Fruit fly (Drosophila melanogaster) whole organism, pupa: ENCODE data around the gene CG13794.

ENCODE experiments used
- CG10348 ChIP-seq: fragments of 200-800 bp; sonication (Bioruptor generic); IDR thresholded peaks from 2 replicates; pipeline ENCODE4 v1.3.6; 2022; ENCODE audit warnings: missing biosample characterization, missing genetic modification characterization
- CG12605 ChIP-seq: fragments of 200-800 bp; sonication (Bioruptor generic); IDR thresholded peaks from 2 replicates; pipeline ENCODE4 v1.3.6; 2022; ENCODE audit warnings: missing biosample characterization, missing genetic modification characterization
- CG13204 ChIP-seq: fragments of 200-800 bp; sonication (Bioruptor generic); optimal IDR thresholded peaks from 2 replicates; lab custom pipeline; 2018; ENCODE audit warnings: missing biosample characterization, mild to moderate bottlenecking, missing genetic modification characterization, moderate library complexity
- CG14655 ChIP-seq: fragments of 200-800 bp; sonication (Bioruptor generic); optimal IDR thresholded peaks from 3 replicates; lab custom pipeline; 2017; ENCODE audit warnings: mild to moderate bottlenecking, missing biosample characterization, missing genetic modification reagents, missing genetic modification characterization
- CG15710 ChIP-seq: fragments of 200-800 bp; sonication (Bioruptor generic); optimal IDR thresholded peaks from 2 replicates; lab custom pipeline; 2018; ENCODE audit warnings: missing biosample characterization, mild to moderate bottlenecking, missing genetic modification characterization, moderate library complexity
- CG17806 ChIP-seq: fragments of 200-800 bp; sonication (Bioruptor generic); optimal IDR thresholded peaks from 2 replicates; lab custom pipeline; 2018; ENCODE audit warnings: missing biosample characterization, mild to moderate bottlenecking, missing genetic modification characterization, moderate library complexity
- CG32121 ChIP-seq: fragments of 200-800 bp; sonication (Bioruptor generic); IDR thresholded peaks from 2 replicates; pipeline ENCODE4 v1.3.6; 2022; ENCODE audit warnings: missing biosample characterization, missing genetic modification characterization
- CG34367 ChIP-seq: fragments of 200-800 bp; sonication (Bioruptor generic); optimal IDR thresholded peaks from 2 replicates; lab custom pipeline; 2018; ENCODE audit warnings: missing biosample characterization, mild to moderate bottlenecking, missing genetic modification characterization
- CG4496 ChIP-seq: fragments of 200-800 bp; sonication (Bioruptor generic); IDR thresholded peaks from 3 replicates; pipeline ENCODE4 v1.3.6; 2022; ENCODE audit warnings: missing biosample characterization, missing genetic modification characterization
- CG8159 ChIP-seq: fragments of 200-800 bp; sonication (Bioruptor generic); optimal IDR thresholded peaks from 3 replicates; lab custom pipeline; 2018; ENCODE audit warnings: missing biosample characterization, mild to moderate bottlenecking, missing genetic modification characterization, moderate library complexity
- CG8301 ChIP-seq: fragments of 200-800 bp; sonication (Bioruptor generic); optimal IDR thresholded peaks from 2 replicates; lab custom pipeline; 2018; ENCODE audit warnings: missing biosample characterization, mild to moderate bottlenecking, missing genetic modification characterization
- CG9948 ChIP-seq: fragments of 200-800 bp; sonication (Bioruptor generic); optimal IDR thresholded peaks from 2 replicates; lab custom pipeline; 2018; ENCODE audit warnings: missing biosample characterization, mild to moderate bottlenecking, missing genetic modification characterization, moderate library complexity
- D1 ChIP-seq: fragments of 200-800 bp; sonication (Bioruptor generic); optimal IDR thresholded peaks from 2 replicates; lab custom pipeline; 2018; ENCODE audit warnings: missing biosample characterization, mild to moderate bottlenecking, missing genetic modification characterization, moderate library complexity
- EcR ChIP-seq: fragments of 200-800 bp; sonication (Bioruptor generic); optimal IDR thresholded peaks from 3 replicates; lab custom pipeline; 2019; ENCODE audit warnings: missing biosample characterization, missing genetic modification characterization, mild to moderate bottlenecking, moderate library complexity, missing genetic modification reagents
- Ets98B ChIP-seq: fragments of 200-800 bp; sonication (Bioruptor generic); IDR thresholded peaks from 2 replicates; pipeline ENCODE4 v1.3.6; 2022; ENCODE audit warnings: missing biosample characterization, missing genetic modification characterization
- Pif1A ChIP-seq: fragments of 200-800 bp; sonication (Bioruptor generic); optimal IDR thresholded peaks from 3 replicates; lab custom pipeline; 2016; ENCODE audit warnings: missing biosample characterization, missing genetic modification characterization
- Pif1B ChIP-seq: fragments of 200-800 bp; sonication (Bioruptor generic); optimal IDR thresholded peaks from 3 replicates; lab custom pipeline; 2016; ENCODE audit warnings: missing biosample characterization, missing genetic modification characterization
- Snoo ChIP-seq: fragments of 200-800 bp; sonication (Bioruptor generic); optimal IDR thresholded peaks from 3 replicates; lab custom pipeline; 2017; ENCODE audit warnings: missing biosample characterization, mild to moderate bottlenecking, missing genetic modification characterization, inconsistent platforms
- fd96Ca ChIP-seq: fragments of 200-800 bp; sonication (Bioruptor generic); IDR thresholded peaks from 3 replicates; pipeline ENCODE4 v1.3.6; 2022; ENCODE audit warnings: missing biosample characterization, missing genetic modification characterization
- gl ChIP-seq: fragments of 200-800 bp; sonication (Bioruptor generic); optimal IDR thresholded peaks from 2 replicates; lab custom pipeline; 2018; ENCODE audit warnings: missing biosample characterization, mild to moderate bottlenecking, missing genetic modification characterization
- rn ChIP-seq: fragments of 200-800 bp; sonication (Bioruptor generic); IDR thresholded peaks from 2 replicates; pipeline ENCODE4 v1.3.6; 2022; ENCODE audit warnings: missing biosample characterization, missing genetic modification characterization

The CG13794 gene

dm6 chr2L:7690961-7691360 lies 31.7 kb downstream of the CG13794 start, which contains the start of gene CG18585:
Gene CG18585, minus strand, starts transcription at chr2L:7691061.
- TF ChIP-seq CG15710 (tag; lab: Kevin White, UChicago) (no peak), CG4496 (GFP tag; lab: Robert Waterston, UW) (no peak), CG8159 (tag; lab: Kevin White, UChicago) (no peak), CG32121 (GFP tag; lab: Robert Waterston, UW) (no peak), CG9948 (tag; lab: Kevin White, UChicago) (no peak), CG17806 (no peak), CG12605 (no peak), CG13204 (GFP tag; lab: Kevin White, UChicago) (no peak), EcR (GFP tag; lab: Kevin White, UChicago) (no peak), Snoo (tag; lab: Kevin White, UChicago) (no peak), rn (GFP tag; lab: Robert Waterston, UW) (no peak), CG34367 (tag; lab: Kevin White, UChicago) (no peak), Pif1A (GFP tag; lab: Kevin White, UChicago) (no peak), CG14655 (no peak), Pif1B (GFP tag; lab: Kevin White, UChicago) (no peak), CG8301 (tag; lab: Kevin White, UChicago) (no peak)

- TF ChIP-seq CG17806, result no peak
- TF ChIP-seq CG32121 (GFP tag; lab: Robert Waterston, UW), result no peak
- no peak for TF ChIP-seq CG15710 (tag; lab: Kevin White, UChicago)
- TF ChIP-seq rn (GFP tag; lab: Robert Waterston, UW), result no peak
- no peak for TF ChIP-seq Pif1A (GFP tag; lab: Kevin White, UChicago)
- no peak for TF ChIP-seq CG14655
- no peak for TF ChIP-seq CG9948 (tag; lab: Kevin White, UChicago)
- no peak for TF ChIP-seq Ets98B (GFP tag; lab: Robert Waterston, UW)
- TF ChIP-seq CG12605, result no peak
- TF ChIP-seq Snoo (tag; lab: Kevin White, UChicago), result no peak
- TF ChIP-seq CG8159 (tag; lab: Kevin White, UChicago), result no peak
- TF ChIP-seq fd96Ca (GFP tag; lab: Robert Waterston, UW), result no peak
- TF ChIP-seq, all 21 proteins: peak for 0
Observed at dm6 chr2L:7690449-7690848, 32.2 kb downstream of the CG13794 start.

dm6 chr2L:7685290-7685689 lies 37.3 kb downstream of the CG13794 start:
- TF ChIP-seq gl, result no peak
- TF ChIP-seq Ets98B (GFP tag; lab: Robert Waterston, UW), result no peak
- no peak for TF ChIP-seq Snoo (tag; lab: Kevin White, UChicago)
- TF ChIP-seq CG13204 (GFP tag; lab: Kevin White, UChicago), result no peak
- no peak for TF ChIP-seq CG17806
- no peak for TF ChIP-seq CG12605
- TF ChIP-seq fd96Ca (GFP tag; lab: Robert Waterston, UW), result no peak

dm6 chr2L:7680298-7680697 lies 42.3 kb downstream of the CG13794 start:
- TF ChIP-seq Snoo (tag; lab: Kevin White, UChicago) (no peak), CG17806 (no peak), CG15710 (tag; lab: Kevin White, UChicago) (no peak), CG8301 (tag; lab: Kevin White, UChicago) (no peak), Pif1B (GFP tag; lab: Kevin White, UChicago) (no peak), CG10348 (no peak), Pif1A (GFP tag; lab: Kevin White, UChicago) (no peak), Ets98B (GFP tag; lab: Robert Waterston, UW) (no peak), CG14655 (no peak), CG34367 (tag; lab: Kevin White, UChicago) (no peak), CG4496 (GFP tag; lab: Robert Waterston, UW) (no peak), CG32121 (GFP tag; lab: Robert Waterston, UW) (no peak), CG8159 (tag; lab: Kevin White, UChicago) (no peak), D1 (tag; lab: Kevin White, UChicago) (no peak)

- TF ChIP-seq CG9948 (tag; lab: Kevin White, UChicago) (no peak), CG34367 (tag; lab: Kevin White, UChicago) (no peak), Snoo (tag; lab: Kevin White, UChicago) (no peak), CG13204 (GFP tag; lab: Kevin White, UChicago) (no peak), CG32121 (GFP tag; lab: Robert Waterston, UW) (no peak), CG8301 (tag; lab: Kevin White, UChicago) (no peak), CG10348 (no peak), gl (no peak), Pif1A (GFP tag; lab: Kevin White, UChicago) (no peak), CG8159 (tag; lab: Kevin White, UChicago) (no peak), CG14655 (no peak), CG17806 (no peak), Ets98B (GFP tag; lab: Robert Waterston, UW) (no peak), CG4496 (GFP tag; lab: Robert Waterston, UW) (no peak), rn (GFP tag; lab: Robert Waterston, UW) (no peak)
Observed at dm6 chr2L:7678095-7678784, 44.4 kb downstream of the CG13794 start.

dm6 chr2L:7676982-7677381 lies 45.6 kb downstream of the CG13794 start:
- TF ChIP-seq EcR (GFP tag; lab: Kevin White, UChicago) (no peak), CG34367 (tag; lab: Kevin White, UChicago) (no peak), Pif1B (GFP tag; lab: Kevin White, UChicago) (no peak), D1 (tag; lab: Kevin White, UChicago) (no peak), gl (no peak), Ets98B (GFP tag; lab: Robert Waterston, UW) (no peak), CG9948 (tag; lab: Kevin White, UChicago) (no peak), CG10348 (no peak), CG14655 (no peak)
